Fruit fly (Drosophila melanogaster): ENCODE measurements around the gene dpr9.

- TF ChIP-seq bab1 (GFP tag; optimal IDR thresholded peaks at IDR 0.05): no peak
- TF ChIP-seq kay (GFP tag; ENCODE audit: borderline replicate concordance): peak; percentile 51
- TF ChIP-seq CG1620 (GFP tag; optimal IDR thresholded peaks at IDR 0.05): no peak
- TF ChIP-seq CG7101 (tag; optimal IDR thresholded peaks at IDR 0.05): peak; percentile 23
- TF ChIP-seq tj (GFP tag; optimal IDR thresholded peaks at IDR 0.05): no peak
Observed at dm6 chr3R:15110135-15110534, 33.1 kb upstream of the dpr9 start.

Measured in whole organism, adult.